Fruit fly (Drosophila melanogaster) whole organism, embryonic: Measurements from ENCODE around the gene CG43702.
A peak's percentile ranks its signal among the peaks of the same experiment; 100 is the strongest.

Experiments
- Aef1 ChIP-seq: fragments of 200-800 bp; sonication (Bioruptor generic); IDR thresholded peaks from 3 replicates; pipeline ENCODE4 v1.3.6; 2022; ENCODE audit warnings: missing biosample characterization, missing genetic modification characterization
- Antp ChIP-seq: fragments of 200-800 bp; sonication (Bioruptor generic); optimal IDR thresholded peaks from 3 replicates; lab custom pipeline; 2016; ENCODE audit warnings: missing biosample characterization, missing genetic modification characterization
- BEAF-32 ChIP-seq: fragments of 200-800 bp; sonication (Bioruptor generic); optimal IDR thresholded peaks from 3 replicates; lab custom pipeline; 2017; ENCODE audit warnings: missing biosample characterization, missing genetic modification characterization, mild to moderate bottlenecking, moderate library complexity, missing genetic modification reagents
- Bgb ChIP-seq: fragments of 200-800 bp; sonication (Bioruptor generic); IDR thresholded peaks from 2 replicates; pipeline ENCODE4 v1.3.6; 2022; ENCODE audit warnings: missing biosample characterization, missing genetic modification characterization; ENCODE audit not compliant: partially characterized antibody
- CG11696 ChIP-seq: fragments of 200-800 bp; sonication (Bioruptor generic); IDR thresholded peaks from 2 replicates; pipeline ENCODE4 v1.3.6; 2022; ENCODE audit warnings: missing biosample characterization, missing genetic modification characterization
- CG13624 ChIP-seq: fragments of 200-800 bp; sonication (Bioruptor generic); optimal IDR thresholded peaks from 2 replicates; lab custom pipeline; 2016; ENCODE audit warnings: missing biosample characterization, missing genetic modification characterization
- CG15601 ChIP-seq: fragments of 200-800 bp; sonication (Bioruptor generic); optimal IDR thresholded peaks from 3 replicates; lab custom pipeline; 2019; ENCODE audit warnings: missing biosample characterization, mild to moderate bottlenecking, missing genetic modification characterization, moderate library complexity
- CG17361 ChIP-seq: fragments of 200-800 bp; sonication (Bioruptor generic); IDR thresholded peaks from 3 replicates; pipeline ENCODE4 v1.3.6; 2022; ENCODE audit warnings: missing biosample characterization, missing genetic modification characterization
- CG2875 ChIP-seq: fragments of 200-800 bp; sonication (Bioruptor generic); optimal IDR thresholded peaks from 2 replicates; lab custom pipeline; 2017; ENCODE audit warnings: missing biosample characterization, mild to moderate bottlenecking, missing genetic modification characterization, missing genetic modification reagents
- CG31441 ChIP-seq: fragments of 200-800 bp; sonication (Bioruptor generic); IDR thresholded peaks from 2 replicates; pipeline ENCODE4 v1.3.6; 2022; ENCODE audit warnings: missing biosample characterization, missing genetic modification characterization
- CG4328 ChIP-seq: fragments of 200-800 bp; sonication (Bioruptor generic); optimal IDR thresholded peaks from 3 replicates; lab custom pipeline; 2017; ENCODE audit warnings: missing biosample characterization, missing genetic modification reagents, missing genetic modification characterization
- CG4617 ChIP-seq: fragments of 200-800 bp; sonication (Bioruptor generic); optimal IDR thresholded peaks from 3 replicates; lab custom pipeline; 2016; ENCODE audit warnings: missing biosample characterization, missing genetic modification characterization, borderline replicate concordance
- CG6791 ChIP-seq: fragments of 200-800 bp; sonication (Bioruptor generic); IDR thresholded peaks from 3 replicates; pipeline ENCODE4 v1.3.6; 2022; ENCODE audit warnings: missing biosample characterization, missing genetic modification characterization; ENCODE audit not compliant: partially characterized antibody
- CG6854 ChIP-seq: fragments of 200-800 bp; sonication (Bioruptor generic); optimal IDR thresholded peaks from 3 replicates; lab custom pipeline; 2017; ENCODE audit warnings: missing biosample characterization, mild to moderate bottlenecking, missing genetic modification characterization
- CG8290 ChIP-seq, 3 experiments: fragments of 200-800 bp; sonication (Bioruptor generic); optimal IDR thresholded peaks; 2 replicates each; lab custom pipeline; 2016 to 2019; ENCODE audit warnings: missing biosample characterization in 3 of 3, missing genetic modification characterization in 3 of 3, mild to moderate bottlenecking in 2 of 3, moderate library complexity in 1 of 3
- CG9727 ChIP-seq: fragments of 200-800 bp; sonication (Bioruptor generic); optimal IDR thresholded peaks from 3 replicates; lab custom pipeline; 2017; ENCODE audit warnings: missing biosample characterization, mild to moderate bottlenecking, missing genetic modification characterization
- Dbx ChIP-seq: fragments of 200-800 bp; sonication (Bioruptor generic); IDR thresholded peaks from 3 replicates; pipeline ENCODE4 v1.3.6; 2022; ENCODE audit warnings: missing biosample characterization, missing genetic modification characterization
- Fer1 ChIP-seq: fragments of 200-800 bp; sonication (Bioruptor generic); optimal IDR thresholded peaks from 2 replicates; lab custom pipeline; 2017; ENCODE audit warnings: missing biosample characterization, mild to moderate bottlenecking, missing genetic modification characterization
- Hmr ChIP-seq: fragments of 200-800 bp; sonication (Bioruptor generic); optimal IDR thresholded peaks from 3 replicates; lab custom pipeline; 2017; ENCODE audit warnings: mild to moderate bottlenecking, missing biosample characterization, missing genetic modification reagents, missing genetic modification characterization
- MBD-R2 ChIP-seq: fragments of 200-800 bp; sonication (Bioruptor generic); IDR thresholded peaks from 2 replicates; pipeline ENCODE4 v1.3.6; 2022; ENCODE audit warnings: missing biosample characterization, missing genetic modification characterization
- Mad ChIP-seq: fragments of 200-800 bp; sonication (Bioruptor generic); optimal IDR thresholded peaks from 2 replicates; lab custom pipeline; 2016; ENCODE audit warnings: missing biosample characterization, missing genetic modification characterization
- Med ChIP-seq: fragments of 200-800 bp; sonication (Bioruptor generic); peaks from one replicate; lab custom pipeline; 2016; ENCODE audit warnings: missing biosample characterization, missing genetic modification characterization, mild to moderate bottlenecking, inconsistent platforms, moderate library complexity
- Nf-YC ChIP-seq: fragments of 200-800 bp; optimal IDR thresholded peaks from 3 replicates; lab custom pipeline; 2019; ENCODE audit warnings: missing biosample characterization, mild to moderate bottlenecking, missing genetic modification characterization, moderate library complexity
- Pdp1 ChIP-seq, 2 experiments: fragments of 200-800 bp; sonication (Bioruptor generic); optimal IDR thresholded peaks; 3 replicates each; lab custom pipeline; 2016; ENCODE audit warnings: missing biosample characterization in 2 of 2, missing genetic modification characterization in 2 of 2, mild to moderate bottlenecking in 1 of 2, moderate library complexity in 1 of 2
- Rfx ChIP-seq: fragments of 200-800 bp; sonication (Bioruptor generic); IDR thresholded peaks from 2 replicates; pipeline ENCODE4 v1.3.6; 2022; ENCODE audit warnings: missing biosample characterization, missing genetic modification characterization
- Rx ChIP-seq: fragments of 200-800 bp; sonication (Bioruptor generic); IDR thresholded peaks from 2 replicates; pipeline ENCODE4 v1.3.6; 2022; ENCODE audit warnings: missing biosample characterization, missing genetic modification characterization
- Sin3A ChIP-seq: fragments of >200 bp; optimal IDR thresholded peaks from 2 replicates; lab custom pipeline; 2018
- Sry-δ ChIP-seq: fragments of 200-800 bp; sonication (Bioruptor generic); optimal IDR thresholded peaks from 2 replicates; lab custom pipeline; 2016; ENCODE audit warnings: missing biosample characterization, missing genetic modification characterization
- YL-1 ChIP-seq: fragments of 200-800 bp; sonication (Bioruptor generic); optimal IDR thresholded peaks from 3 replicates; lab custom pipeline; 2017; ENCODE audit warnings: missing biosample characterization, mild to moderate bottlenecking, missing genetic modification characterization
- ac ChIP-seq: fragments of 200-800 bp; sonication (Bioruptor generic); optimal IDR thresholded peaks from 3 replicates; lab custom pipeline; 2017; ENCODE audit warnings: missing biosample characterization, mild to moderate bottlenecking, missing genetic modification characterization
- ase ChIP-seq: fragments of 200-800 bp; sonication (Bioruptor generic); IDR thresholded peaks from 3 replicates; pipeline ENCODE4 v1.3.6; 2022; ENCODE audit warnings: missing biosample characterization, missing genetic modification characterization
- bbx ChIP-seq: fragments of 200-800 bp; sonication (Bioruptor generic); IDR thresholded peaks from 2 replicates; pipeline ENCODE4 v1.3.6; 2022; ENCODE audit warnings: missing biosample characterization, missing genetic modification characterization; ENCODE audit not compliant: partially characterized antibody
- cg ChIP-seq: fragments of 200-800 bp; sonication (Bioruptor generic); optimal IDR thresholded peaks from 3 replicates; lab custom pipeline; 2019; ENCODE audit warnings: missing biosample characterization, mild to moderate bottlenecking, missing genetic modification characterization, moderate library complexity
- ci ChIP-seq: fragments of 200-800 bp; sonication (Bioruptor generic); IDR thresholded peaks from 3 replicates; pipeline ENCODE4 v1.3.6; 2022; ENCODE audit warnings: missing biosample characterization, missing genetic modification characterization
- cwo ChIP-seq: fragments of 200-800 bp; sonication (Bioruptor generic); optimal IDR thresholded peaks from 3 replicates; lab custom pipeline; 2017; ENCODE audit warnings: missing biosample characterization, missing genetic modification characterization, mild to moderate bottlenecking, moderate library complexity, missing genetic modification reagents
- dpn ChIP-seq, 2 experiments: fragments of 200-800 bp; sonication (Bioruptor generic); optimal IDR thresholded peaks; 3 replicates each; lab custom pipeline; 2016; ENCODE audit warnings: missing biosample characterization in 2 of 2, missing genetic modification characterization in 2 of 2
- kni ChIP-seq: fragments of 200-800 bp; sonication (Bioruptor generic); optimal IDR thresholded peaks from 3 replicates; lab custom pipeline; 2017; ENCODE audit warnings: mild to moderate bottlenecking, missing biosample characterization, missing genetic modification reagents, missing genetic modification characterization
- lab ChIP-seq: fragments of 200-800 bp; sonication (Bioruptor generic); optimal IDR thresholded peaks from 3 replicates; lab custom pipeline; 2017; ENCODE audit warnings: missing biosample characterization, missing genetic modification characterization, mild to moderate bottlenecking, moderate library complexity, missing genetic modification reagents
- lbe ChIP-seq: fragments of 200-800 bp; sonication (Bioruptor generic); optimal IDR thresholded peaks from 2 replicates; lab custom pipeline; 2016; ENCODE audit warnings: missing biosample characterization, mild to moderate bottlenecking, missing genetic modification characterization
- lola ChIP-seq, 3 experiments: fragments of >200 bp in 2 of 3; fragments of 200-800 bp in 1 of 3; sonication (Bioruptor generic) in 1 of 3; optimal IDR thresholded peaks; 2 replicates each; lab custom pipeline; 2017 to 2019; ENCODE audit warnings: missing biosample characterization in 3 of 3, missing genetic modification characterization in 3 of 3, mild to moderate bottlenecking in 1 of 3, moderate library complexity in 1 of 3
- pros ChIP-seq: fragments of 200-800 bp; sonication (Bioruptor generic); optimal IDR thresholded peaks from 3 replicates; lab custom pipeline; 2019; ENCODE audit warnings: missing biosample characterization, mild to moderate bottlenecking, missing genetic modification characterization, moderate library complexity
- pzg ChIP-seq: fragments of 200-800 bp; sonication (Bioruptor generic); optimal IDR thresholded peaks from 3 replicates; lab custom pipeline; 2018; ENCODE audit warnings: missing biosample characterization, mild to moderate bottlenecking, missing genetic modification characterization, moderate library complexity
- sd ChIP-seq: fragments of 200-800 bp; sonication (Bioruptor generic); optimal IDR thresholded peaks from 3 replicates; lab custom pipeline; 2018; ENCODE audit warnings: missing biosample characterization, mild to moderate bottlenecking, missing genetic modification characterization, moderate library complexity
- sens ChIP-seq: fragments of 200-800 bp; sonication (Bioruptor generic); peaks from one replicate; lab custom pipeline; 2016; ENCODE audit warnings: missing biosample characterization, missing genetic modification characterization
- shn ChIP-seq: fragments of 200-800 bp; sonication (Bioruptor generic); optimal IDR thresholded peaks from 3 replicates; lab custom pipeline; 2016; ENCODE audit warnings: missing biosample characterization, missing genetic modification characterization
- vvl ChIP-seq: fragments of 200-800 bp; sonication (Bioruptor generic); IDR thresholded peaks from 2 replicates; pipeline ENCODE4 v1.3.6; 2022; ENCODE audit warnings: missing biosample characterization, missing genetic modification characterization
- zen ChIP-seq: fragments of 200-800 bp; sonication (Bioruptor generic); optimal IDR thresholded peaks from 3 replicates; lab custom pipeline; 2018; ENCODE audit warnings: missing biosample characterization, mild to moderate bottlenecking, missing genetic modification characterization, moderate library complexity
- zfh1 ChIP-seq: fragments of 200-800 bp; sonication (Bioruptor generic); IDR thresholded peaks from 3 replicates; pipeline ENCODE4 v1.3.6; 2022; ENCODE audit warnings: missing biosample characterization, missing genetic modification characterization

Gene CG43702

DNA sequence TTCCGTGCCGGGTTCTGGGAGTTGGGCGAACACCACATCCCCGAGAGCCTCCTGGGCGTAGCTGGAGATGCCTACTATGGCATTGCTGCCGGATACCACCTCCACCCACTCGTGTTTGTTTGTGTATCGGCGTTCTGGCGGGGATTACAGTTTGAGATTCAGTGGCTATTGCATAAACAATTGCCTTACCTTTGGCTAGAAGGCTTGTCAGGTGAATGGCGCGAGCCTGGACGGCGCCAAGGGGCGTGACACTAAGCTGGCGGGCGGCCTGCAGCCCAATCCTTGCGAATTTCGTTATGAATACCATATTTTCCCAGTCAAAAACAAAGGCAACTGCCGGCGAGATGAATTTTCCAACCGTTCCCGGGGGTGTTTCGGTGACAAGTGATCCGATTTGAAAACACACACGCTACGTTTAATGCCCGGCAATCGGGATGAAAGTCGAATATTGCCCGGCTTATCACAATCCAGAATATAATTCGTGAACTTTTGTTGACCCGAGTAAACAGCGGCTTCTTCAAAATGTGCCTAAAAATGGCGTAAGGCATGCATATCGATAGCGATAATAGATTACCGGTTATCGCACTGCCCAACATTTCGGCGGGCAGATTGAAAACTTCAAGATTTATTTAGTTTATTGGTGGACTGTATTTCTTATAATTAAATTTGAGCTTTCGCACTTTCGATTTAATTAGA is 17.3 kb upstream of the CG43702 start, which contains the start of gene ppl (continued):
- no peak for TF ChIP-seq lola (GFP tag; optimal IDR thresholded peaks at IDR 0.05; lab: Kevin White, UChicago)
- peak; percentile 31; the same call in 1 of the 2 replicates for TF ChIP-seq vvl (GFP tag; lab: Robert Waterston, UW)
- TF ChIP-seq CG31441 (GFP tag; lab: Robert Waterston, UW) = no peak
- TF ChIP-seq pros = peak; percentile 87
- TF ChIP-seq kni = peak; percentile 7
- no peak for TF ChIP-seq cg
- no peak for TF ChIP-seq Antp (GFP tag; lab: Kevin White, UChicago)
- TF ChIP-seq Mad (GFP tag; lab: Kevin White, UChicago) = no peak
- peak; percentile 19 for TF ChIP-seq lab
- peak; percentile 26 for TF ChIP-seq Fer1 (GFP tag; lab: Kevin White, UChicago)
- peak; percentile 56 for TF ChIP-seq YL-1 (GFP tag; lab: Kevin White, UChicago)
- TF ChIP-seq pzg = peak; percentile 87
- peak; percentile 57 for TF ChIP-seq CG6791 (GFP tag; lab: Robert Waterston, UW)
- peak; percentile 5 for TF ChIP-seq CG13624
- TF ChIP-seq Rfx (GFP tag; lab: Robert Waterston, UW) = no peak
- peak; percentile 49; the same call in 1 of the 2 replicates for TF ChIP-seq MBD-R2 (GFP tag; lab: Robert Waterston, UW)
- no peak for TF ChIP-seq sd (tag; lab: Kevin White, UChicago)
- no peak for TF ChIP-seq CG4328 (GFP tag; lab: Kevin White, UChicago)
- TF ChIP-seq Nf-YC (tag; lab: Kevin White, UChicago) = no peak
- TF ChIP-seq zfh1 = no peak
- peak; percentile 21 for TF ChIP-seq CG9727 (GFP tag; lab: Kevin White, UChicago)
- peak; percentile 4 for TF ChIP-seq zen (tag; lab: Kevin White, UChicago)
- peak; percentile 58 for TF ChIP-seq Bgb
- TF ChIP-seq CG15601 (tag; lab: Kevin White, UChicago) = peak; percentile 7
- TF ChIP-seq CG11696 (GFP tag; lab: Robert Waterston, UW) = no peak
- TF ChIP-seq ci = 0 out of 3 replicates have a peak, but pooled peaks have one; percentile 37
- peak; percentile 23 for TF ChIP-seq CG6854 (GFP tag; lab: Kevin White, UChicago)
- TF ChIP-seq CG2875 = no peak
- TF ChIP-seq Rx = no peak
- TF ChIP-seq Sin3A (lab: Kevin White, UChicago) = peak; percentile 28
- TF ChIP-seq bbx = peak; percentile 50
- no peak for TF ChIP-seq dpn (GFP tag; optimal IDR thresholded peaks at IDR 0.05; lab: Kevin White, UChicago)
- peak; percentile 77 for TF ChIP-seq Sry-δ
- TF ChIP-seq cwo = no peak
- no peak for TF ChIP-seq ase (GFP tag; lab: Robert Waterston, UW)
- no peak for TF ChIP-seq ac (GFP tag; lab: Kevin White, UChicago)
- TF ChIP-seq CG8290 (GFP tag; optimal IDR thresholded peaks at IDR 0.05; lab: Kevin White, UChicago) = no peak
- TF ChIP-seq CG8290 (tag; optimal IDR thresholded peaks at IDR 0.05; lab: Kevin White, UChicago) = peak in 1 of 2 experiments; percentile 54
- no peak for TF ChIP-seq Dbx (GFP tag; lab: Robert Waterston, UW)
- no peak for TF ChIP-seq Aef1
- TF ChIP-seq CG4617 (GFP tag; lab: Kevin White, UChicago) = peak; percentile 29
- TF ChIP-seq CG17361 (GFP tag; lab: Robert Waterston, UW) = 0 out of 3 replicates have a peak, but pooled peaks have one; percentile 19
- peak; percentile 61 for TF ChIP-seq BEAF-32 (GFP tag; lab: Kevin White, UChicago)
- no peak for TF ChIP-seq shn (GFP tag; lab: Kevin White, UChicago)
- peak in 1 of 2 experiments; percentile 81 for TF ChIP-seq Pdp1 (GFP tag; optimal IDR thresholded peaks at IDR 0.05; lab: Kevin White, UChicago)
- peak; percentile 60 for TF ChIP-seq Med (GFP tag; lab: Kevin White, UChicago)
- TF ChIP-seq Hmr (GFP tag; lab: Kevin White, UChicago) = no peak
- peak; percentile 78 for TF ChIP-seq sens
- TF ChIP-seq lbe (GFP tag; lab: Kevin White, UChicago) = peak; percentile 26
